Fruit fly (Drosophila melanogaster) Kc167 (cell line): ENCODE data around the gene gdrd.

Source experiments
- h ChIP-seq: fragments of >200 bp; optimal IDR thresholded peaks from 3 replicates; lab custom pipeline; 2018; ENCODE audit warnings: missing external identifiers
- psq ChIP-seq: fragments of >200 bp; optimal IDR thresholded peaks from 2 replicates; lab custom pipeline; 2017; ENCODE audit warnings: missing external identifiers
- ttk ChIP-seq: sonication (Bioruptor generic); optimal IDR thresholded peaks from 2 replicates; lab custom pipeline; 2017; ENCODE audit warnings: missing external identifiers

DNA sequence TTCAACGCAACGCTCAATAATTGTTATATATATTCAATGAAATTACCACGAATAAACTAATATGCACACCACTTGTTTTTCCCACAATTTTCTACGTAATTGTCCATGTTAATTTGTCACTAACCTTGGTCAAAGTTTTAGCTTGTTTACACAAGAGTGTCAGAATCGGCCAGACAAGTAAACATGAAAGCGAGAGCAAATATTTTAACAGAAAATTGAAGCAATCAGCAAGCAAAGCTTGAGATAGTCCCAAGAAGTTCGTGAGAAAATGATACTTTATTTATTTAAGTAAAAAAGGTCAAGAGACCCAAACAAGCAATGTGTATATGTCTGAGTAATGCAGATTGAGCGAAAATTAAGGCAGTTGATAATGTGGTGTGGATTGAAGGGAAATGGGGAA lies 16.9 kb downstream of the gdrd start:
- TF ChIP-seq h (no peak), ttk (lab: Kevin White, UChicago) (no peak), psq (no peak)
